Fruit fly (Drosophila melanogaster): ENCODE measurements around the gene QIL1.

DNA sequence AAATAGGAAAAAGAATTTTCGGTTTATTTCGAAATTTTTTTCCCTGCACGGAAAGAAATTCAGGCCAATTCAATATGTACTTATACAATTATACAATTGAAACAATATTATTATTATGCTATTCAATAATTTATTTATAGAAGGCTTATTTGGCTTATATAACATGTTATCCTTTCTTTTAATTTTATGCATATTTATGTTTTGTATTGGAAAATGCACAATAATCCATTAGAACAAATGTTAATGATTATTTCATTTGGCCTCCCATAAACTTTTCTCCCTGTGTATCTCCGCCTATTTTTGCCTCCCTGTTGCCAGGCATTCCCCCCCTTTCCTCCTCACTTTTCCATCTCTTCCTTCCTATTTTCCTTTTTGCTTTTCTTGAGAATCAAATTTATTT is 17.9 kb upstream of the QIL1 start:
- TF ChIP-seq CG3919 (GFP tag; optimal IDR thresholded peaks at IDR 0.05) (no peak), CG31627 (GFP tag; optimal IDR thresholded peaks at IDR 0.05) (no peak)

Measured in whole organism, prepupa.